Worm (Caenorhabditis elegans) whole organism, young adult: ENCODE data around the gene C12D5.3.

Source experiments
- F22D6.2 ChIP-seq: sonication (generic microtip); optimal IDR thresholded peaks from 2 replicates; lab custom pipeline; 2016; ENCODE audit warnings: mild to moderate bottlenecking, missing genetic modification characterization, missing compliant biosample characterization
- Y67H2A.10 ChIP-seq: fragments of 200-800 bp; sonication (Bioruptor generic); conservative IDR thresholded peaks from 2 replicates; pipeline ENCODE4 v1.3.6; 2022; ENCODE audit warnings: missing genetic modification reagents, missing genetic modification characterization, missing compliant biosample characterization
- rpc-1 ChIP-seq, 2 experiments: fragments of 150-350 bp in 1 of 2; sonication (generic microtip) in 1 of 2; optimal IDR thresholded peaks; 2 replicates each; lab custom pipeline; 2014 to 2018; ENCODE audit warnings: missing biosample characterization in 1 of 2, missing genetic modification characterization in 1 of 2, missing genetic modification reagents in 1 of 2, missing genotype in 1 of 2
- sdz-38 ChIP-seq: sonication (generic microtip); optimal IDR thresholded peaks from 2 replicates; lab custom pipeline; 2016; ENCODE audit warnings: missing genotype, missing genetic modification characterization, missing compliant biosample characterization
- tlf-1 ChIP-seq: fragments of 200-800 bp; sonication (Bioruptor generic); optimal IDR thresholded peaks from 2 replicates; lab custom pipeline; 2018; ENCODE audit warnings: mild to moderate bottlenecking, missing genetic modification characterization, missing compliant biosample characterization

ce11 chrV:7726202-7726601 is 50.2 kb downstream of the C12D5.3 start:
- TF ChIP-seq rpc-1 (optimal IDR thresholded peaks at IDR 0.05; lab: Kevin White, UChicago) (no peak), rpc-1 (tag; optimal IDR thresholded peaks at IDR 0.05; lab: Kevin White, UChicago) (no peak), F22D6.2 (tag; lab: Kevin White, UChicago) (no peak), tlf-1 (GFP tag; lab: Kevin White, UChicago) (no peak), Y67H2A.10 (GFP tag; lab: Robert Waterston, UW) (no peak), sdz-38 (tag; lab: Kevin White, UChicago) (no peak)
